Worm (Caenorhabditis elegans): Measurements from ENCODE around the gene dlat-2.

- TF ChIP-seq ztf-7 (tag; optimal IDR thresholded peaks at IDR 0.05) (no peak), lsy-2 (tag; optimal IDR thresholded peaks at IDR 0.05) (peak in 1 of 2 experiments; percentile 43), zag-1 (tag; optimal IDR thresholded peaks at IDR 0.05) (no peak), pha-4 (GFP tag; IDR thresholded peaks at IDR 0.05) (no peak), pha-4 (tag; optimal IDR thresholded peaks at IDR 0.05) (peak; percentile 40), dpl-1 (GFP tag; optimal IDR thresholded peaks at IDR 0.05) (peak; percentile 50), unc-130 (GFP tag; optimal IDR thresholded peaks at IDR 0.05) (no peak), nhr-28 (tag; optimal IDR thresholded peaks at IDR 0.05) (peak; percentile 28)
Observed at ce11 chrIV:17380061-17380680, at the start of gene dlat-2, which contains the start of gene C30H6.9.
